Worm (Caenorhabditis elegans) whole organism, midembryonic: ENCODE measurements around the gene srg-21.

Experiments
- cog-1 ChIP-seq: sonication (generic microtip); optimal IDR thresholded peaks from 2 replicates; lab custom pipeline; 2016; ENCODE audit warnings: missing genetic modification characterization, missing compliant biosample characterization
- flt-1 ChIP-seq: fragments of 200-800 bp; sonication (Bioruptor generic); IDR thresholded peaks from 2 replicates; pipeline ENCODE4 v1.3.6; 2022; ENCODE audit warnings: missing genetic modification characterization, missing compliant biosample characterization
- med-1 ChIP-seq: sonication (generic microtip); optimal IDR thresholded peaks from 2 replicates; lab custom pipeline; 2017; ENCODE audit warnings: missing genetic modification characterization, mild to moderate bottlenecking, missing compliant biosample characterization, antibody characterized with exemption, missing genetic modification reagents; ENCODE audit not compliant: insufficient read depth
- tab-1 ChIP-seq: fragments of 200-800 bp; sonication (Bioruptor generic); IDR thresholded peaks from 2 replicates; pipeline ENCODE4 v1.3.6; 2022; ENCODE audit warnings: missing genetic modification characterization, missing compliant biosample characterization
- ztf-23 ChIP-seq: fragments of 200-800 bp; sonication (Bioruptor generic); IDR thresholded peaks from 2 replicates; pipeline ENCODE4 v1.3.6; 2022; ENCODE audit warnings: missing genetic modification reagents, missing genetic modification characterization, missing compliant biosample characterization

DNA sequence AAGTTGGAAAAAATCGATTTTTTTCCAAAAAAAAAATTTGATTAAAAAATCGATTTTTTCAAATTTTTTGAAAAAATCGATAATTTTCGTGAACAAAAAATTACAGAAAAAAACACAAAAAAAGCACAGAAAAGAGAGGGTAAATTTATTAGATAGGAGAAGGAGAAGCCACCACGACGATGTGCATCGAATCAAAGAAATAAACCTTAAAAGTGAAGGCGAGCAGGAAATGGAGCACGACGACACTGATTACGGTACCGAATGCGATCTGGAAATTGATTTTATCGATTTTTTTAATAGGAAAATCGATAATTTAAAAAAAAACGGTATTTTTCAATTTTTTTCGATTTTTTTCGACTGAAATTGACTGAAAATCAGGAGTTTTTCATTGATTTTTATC is 26.1 kb downstream of the srg-21 start:
- TF ChIP-seq med-1 (GFP tag; lab: Kevin White, UChicago) (no peak), flt-1 (GFP tag; lab: Robert Waterston, UW) (no peak), tab-1 (GFP tag; lab: Robert Waterston, UW) (no peak), cog-1 (no peak), ztf-23 (GFP tag; lab: Robert Waterston, UW) (no peak)
